Fruit fly (Drosophila melanogaster) whole organism, embryonic: ENCODE results near the gene Ntf-2r.

ENCODE experiments used
- ATbp ChIP-seq: fragments of 200-800 bp; sonication (Bioruptor generic); optimal IDR thresholded peaks from 2 replicates; lab custom pipeline; 2017; ENCODE audit warnings: missing biosample characterization, mild to moderate bottlenecking, missing genetic modification characterization, missing genetic modification reagents
- Asciz ChIP-seq: fragments of 200-800 bp; sonication (Bioruptor generic); optimal IDR thresholded peaks from 2 replicates; lab custom pipeline; 2017; ENCODE audit warnings: missing biosample characterization, mild to moderate bottlenecking, missing genetic modification characterization, missing genetic modification reagents
- Atf6 ChIP-seq: fragments of 200-800 bp; sonication (Bioruptor generic); IDR thresholded peaks from 2 replicates; pipeline ENCODE4 v1.3.6; 2022; ENCODE audit warnings: missing biosample characterization, missing genetic modification characterization
- Awh ChIP-seq: fragments of 200-800 bp; sonication (Bioruptor generic); IDR thresholded peaks from 2 replicates; pipeline ENCODE4, ENCODE4 v1.3.6; 2022; ENCODE audit warnings: missing biosample characterization, missing genetic modification characterization
- Blimp-1 ChIP-seq: fragments of 200-800 bp; sonication (Bioruptor generic); optimal IDR thresholded peaks from 3 replicates; lab custom pipeline; 2018; ENCODE audit warnings: missing biosample characterization, missing genetic modification characterization, mild to moderate bottlenecking, moderate library complexity, missing genetic modification reagents
- CG10209 ChIP-seq: fragments of 200-800 bp; sonication (Bioruptor generic); optimal IDR thresholded peaks from 3 replicates; lab custom pipeline; 2017; ENCODE audit warnings: missing biosample characterization, mild to moderate bottlenecking, missing genetic modification characterization, missing genetic modification reagents
- CG11093 ChIP-seq: fragments of 200-800 bp; sonication (Bioruptor generic); IDR thresholded peaks from 3 replicates; pipeline ENCODE4 v1.3.6; 2022; ENCODE audit warnings: missing biosample characterization, missing genetic modification characterization
- CG12071 ChIP-seq: fragments of 200-800 bp; sonication (Bioruptor generic); optimal IDR thresholded peaks from 3 replicates; lab custom pipeline; 2018; ENCODE audit warnings: missing biosample characterization, mild to moderate bottlenecking, missing genetic modification characterization
- CG1233 ChIP-seq: fragments of 200-800 bp; sonication (Bioruptor generic); optimal IDR thresholded peaks from 4 replicates; lab custom pipeline; 2018; ENCODE audit warnings: missing biosample characterization, mild to moderate bottlenecking, missing genetic modification characterization
- CG14710 ChIP-seq: fragments of 200-800 bp; sonication (Bioruptor generic); optimal IDR thresholded peaks from 3 replicates; lab custom pipeline; 2019; ENCODE audit warnings: missing biosample characterization, mild to moderate bottlenecking, missing genetic modification characterization, moderate library complexity
- CG15269 ChIP-seq: fragments of 200-800 bp; sonication (Bioruptor generic); optimal IDR thresholded peaks from 2 replicates; lab custom pipeline; 2018; ENCODE audit warnings: missing biosample characterization, mild to moderate bottlenecking, missing genetic modification characterization, moderate library complexity
- CG15601 ChIP-seq: fragments of 200-800 bp; sonication (Bioruptor generic); optimal IDR thresholded peaks from 3 replicates; lab custom pipeline; 2019; ENCODE audit warnings: missing biosample characterization, mild to moderate bottlenecking, missing genetic modification characterization, moderate library complexity
- CG2202 ChIP-seq: fragments of 200-800 bp; sonication (Bioruptor generic); optimal IDR thresholded peaks from 2 replicates; lab custom pipeline; 2018; ENCODE audit warnings: missing biosample characterization, mild to moderate bottlenecking, missing genetic modification characterization
- CG33213 ChIP-seq: fragments of 200-800 bp; sonication (Bioruptor generic); optimal IDR thresholded peaks from 3 replicates; lab custom pipeline; 2016; ENCODE audit warnings: missing biosample characterization, missing genetic modification characterization
- CG3407 ChIP-seq: fragments of 200-800 bp; sonication (Bioruptor generic); optimal IDR thresholded peaks from 2 replicates; lab custom pipeline; 2018; ENCODE audit warnings: missing biosample characterization, mild to moderate bottlenecking, missing genetic modification characterization
- CG4820 ChIP-seq: fragments of 200-800 bp; sonication (Bioruptor generic); optimal IDR thresholded peaks from 3 replicates; lab custom pipeline; 2016; ENCODE audit warnings: missing biosample characterization, missing genetic modification characterization
- CG5180 ChIP-seq: fragments of 200-800 bp; sonication (Bioruptor generic); optimal IDR thresholded peaks from 3 replicates; lab custom pipeline; 2017; ENCODE audit warnings: missing biosample characterization, missing genetic modification characterization, mild to moderate bottlenecking, moderate library complexity, missing genetic modification reagents
- CG5245 ChIP-seq: fragments of 200-800 bp; sonication (Bioruptor generic); optimal IDR thresholded peaks from 3 replicates; lab custom pipeline; 2016; ENCODE audit warnings: missing biosample characterization, missing genetic modification characterization
- CG6813 ChIP-seq: fragments of 200-800 bp; sonication (Bioruptor generic); optimal IDR thresholded peaks from 2 replicates; lab custom pipeline; 2017; ENCODE audit warnings: missing biosample characterization, missing genetic modification characterization, mild to moderate bottlenecking, moderate library complexity, missing genetic modification reagents
- CG7928 ChIP-seq: fragments of 200-800 bp; sonication (Bioruptor generic); optimal IDR thresholded peaks from 2 replicates; lab custom pipeline; 2017; ENCODE audit warnings: missing biosample characterization, mild to moderate bottlenecking, missing genetic modification characterization
- Dll ChIP-seq: fragments of 200-800 bp; sonication (Bioruptor generic); IDR thresholded peaks from 4 replicates; pipeline ENCODE4 v1.3.6; 2022; ENCODE audit warnings: missing biosample characterization, missing genetic modification characterization; ENCODE audit not compliant: partially characterized antibody
- Drgx ChIP-seq: fragments of 200-800 bp; sonication (Bioruptor generic); IDR thresholded peaks from 2 replicates; pipeline ENCODE4 v1.3.6; 2022; ENCODE audit warnings: missing biosample characterization, missing genetic modification characterization
- HLH3B ChIP-seq: fragments of 200-800 bp; sonication (Bioruptor generic); IDR thresholded peaks from 2 replicates; pipeline ENCODE4 v1.3.6; 2022; ENCODE audit warnings: missing biosample characterization, missing genetic modification characterization
- HLH4C ChIP-seq: fragments of 200-800 bp; sonication (Bioruptor generic); IDR thresholded peaks from 3 replicates; pipeline ENCODE4 v1.3.6; 2022; ENCODE audit warnings: missing biosample characterization, missing genetic modification characterization; ENCODE audit not compliant: partially characterized antibody
- Meics ChIP-seq: fragments of 200-800 bp; sonication (Bioruptor generic); optimal IDR thresholded peaks from 2 replicates; lab custom pipeline; 2017; ENCODE audit warnings: missing biosample characterization, mild to moderate bottlenecking, missing genetic modification characterization
- Sox102F ChIP-seq: fragments of 200-800 bp; sonication (Bioruptor generic); optimal IDR thresholded peaks from 2 replicates; lab custom pipeline; 2018; ENCODE audit warnings: missing biosample characterization, mild to moderate bottlenecking, missing genetic modification characterization, moderate library complexity
- Vsx1 ChIP-seq: fragments of 200-800 bp; sonication (Bioruptor generic); optimal IDR thresholded peaks from 2 replicates; lab custom pipeline; 2017; ENCODE audit warnings: missing biosample characterization, mild to moderate bottlenecking, missing genetic modification characterization, missing genetic modification reagents
- Xrp1 ChIP-seq: fragments of 200-800 bp; sonication (Bioruptor generic); IDR thresholded peaks from 2 replicates; pipeline ENCODE4 v1.3.6; 2022; ENCODE audit warnings: missing biosample characterization, missing genetic modification characterization
- aop ChIP-seq: fragments of 200-800 bp; sonication (Bioruptor generic); IDR thresholded peaks from 2 replicates; pipeline ENCODE4 v1.3.6; 2022; ENCODE audit warnings: missing biosample characterization, missing genetic modification characterization
- bab2 ChIP-seq: fragments of 200-800 bp; sonication (Bioruptor generic); optimal IDR thresholded peaks from 2 replicates; lab custom pipeline; 2016; ENCODE audit warnings: missing biosample characterization, missing genetic modification characterization
- bsh ChIP-seq, 2 experiments: fragments of 200-800 bp; sonication (Bioruptor generic); optimal IDR thresholded peaks; 2 replicates each; lab custom pipeline; 2017 to 2018; ENCODE audit warnings: mild to moderate bottlenecking in 2 of 2, missing biosample characterization in 2 of 2, missing genetic modification characterization in 2 of 2, moderate library complexity in 1 of 2
- dpn ChIP-seq, 2 experiments: fragments of 200-800 bp; sonication (Bioruptor generic); optimal IDR thresholded peaks; 3 replicates each; lab custom pipeline; 2016; ENCODE audit warnings: missing biosample characterization in 2 of 2, missing genetic modification characterization in 2 of 2
- ems ChIP-seq: fragments of 200-800 bp; sonication (Bioruptor generic); optimal IDR thresholded peaks from 3 replicates; lab custom pipeline; 2016; ENCODE audit warnings: missing biosample characterization, missing genetic modification characterization
- fd64A ChIP-seq: fragments of 200-800 bp; sonication (Bioruptor generic); optimal IDR thresholded peaks from 3 replicates; lab custom pipeline; 2018; ENCODE audit warnings: missing biosample characterization, mild to moderate bottlenecking, missing genetic modification characterization
- gsb-n ChIP-seq: fragments of 200-800 bp; sonication (Bioruptor generic); optimal IDR thresholded peaks from 3 replicates; lab custom pipeline; 2018; ENCODE audit warnings: missing biosample characterization, mild to moderate bottlenecking, missing genetic modification characterization
- ken ChIP-seq: fragments of 200-800 bp; sonication (Bioruptor generic); IDR thresholded peaks from 3 replicates; pipeline ENCODE4 v1.3.6; 2022; ENCODE audit warnings: missing biosample characterization, missing genetic modification characterization
- kni ChIP-seq: fragments of 200-800 bp; sonication (Bioruptor generic); optimal IDR thresholded peaks from 3 replicates; lab custom pipeline; 2017; ENCODE audit warnings: mild to moderate bottlenecking, missing biosample characterization, missing genetic modification reagents, missing genetic modification characterization
- mirr ChIP-seq: fragments of 200-800 bp; sonication (Bioruptor generic); optimal IDR thresholded peaks from 3 replicates; lab custom pipeline; 2018; ENCODE audit warnings: missing biosample characterization, mild to moderate bottlenecking, missing genetic modification characterization
- odd ChIP-seq: fragments of 200-800 bp; sonication (Bioruptor generic); optimal IDR thresholded peaks from 2 replicates; lab custom pipeline; 2017; ENCODE audit warnings: missing biosample characterization, mild to moderate bottlenecking, missing genetic modification characterization
- onecut ChIP-seq: fragments of 200-800 bp; sonication (Bioruptor generic); IDR thresholded peaks from 2 replicates; pipeline ENCODE4 v1.3.6; 2022; ENCODE audit warnings: missing biosample characterization, missing genetic modification characterization
- prd ChIP-seq, 3 experiments: fragments of >200 bp in 2 of 3; fragments of 200-800 bp in 1 of 3; sonication (Bioruptor generic) in 1 of 3; optimal IDR thresholded peaks in 2 of 3; IDR thresholded peaks in 1 of 3; 2 replicates in 2 of 3; 3 replicates in 1 of 3; pipeline versions ENCODE4 v1.3.6 to Lab custom; 2017 to 2022; ENCODE audit warnings: missing biosample characterization in 1 of 3, missing genetic modification characterization in 1 of 3
- sc ChIP-seq, 3 experiments: fragments of >200 bp in 2 of 3; fragments of 200-800 bp in 1 of 3; sonication (Bioruptor generic) in 1 of 3; optimal IDR thresholded peaks; 2 replicates in 2 of 3; 3 replicates in 1 of 3; lab custom pipeline; 2017; ENCODE audit warnings: mild to moderate bottlenecking in 1 of 3, missing biosample characterization in 1 of 3, missing genetic modification characterization in 1 of 3, missing genetic modification reagents in 1 of 3
- sens ChIP-seq: fragments of 200-800 bp; sonication (Bioruptor generic); peaks from one replicate; lab custom pipeline; 2016; ENCODE audit warnings: missing biosample characterization, missing genetic modification characterization
- stc ChIP-seq: fragments of 200-800 bp; sonication (Bioruptor generic); IDR thresholded peaks from 2 replicates; pipeline ENCODE4 v1.3.6; 2022; ENCODE audit warnings: missing biosample characterization, missing genetic modification characterization
- tll ChIP-seq, 2 experiments: fragments of 200-800 bp in 1 of 2; fragments of >200 bp in 1 of 2; sonication (Bioruptor generic) in 1 of 2; optimal IDR thresholded peaks; 2 replicates each; lab custom pipeline; 2017 to 2019; ENCODE audit warnings: missing biosample characterization in 2 of 2, missing genetic modification characterization in 2 of 2, mild to moderate bottlenecking in 1 of 2, moderate library complexity in 1 of 2
- zen ChIP-seq: fragments of 200-800 bp; sonication (Bioruptor generic); optimal IDR thresholded peaks from 3 replicates; lab custom pipeline; 2018; ENCODE audit warnings: missing biosample characterization, mild to moderate bottlenecking, missing genetic modification characterization, moderate library complexity

Gene Ntf-2r

DNA sequence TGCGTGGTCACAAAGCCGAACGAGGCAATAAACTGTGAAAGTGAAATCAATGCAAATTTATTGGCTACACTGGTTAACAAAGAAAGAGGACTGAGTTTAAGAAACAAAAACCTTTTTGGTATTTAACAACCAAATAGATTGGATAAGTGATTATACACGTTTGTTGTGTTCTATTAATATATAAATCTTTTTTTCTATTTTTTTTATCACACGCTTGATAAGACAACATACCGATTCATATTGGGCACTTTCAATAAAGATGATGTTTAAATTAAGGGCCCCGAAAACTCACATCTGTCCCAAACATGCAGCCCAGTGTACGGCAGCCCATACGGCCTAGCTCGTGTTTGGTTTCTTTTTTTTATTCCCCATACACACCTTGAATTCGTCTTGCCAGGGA, 38.7 kb downstream of the Ntf-2r start:
- TF ChIP-seq Drgx (GFP tag; lab: Robert Waterston, UW) (peak; percentile 41; the same call in 1 of the 2 replicates), onecut (GFP tag; lab: Robert Waterston, UW) (no peak)

- TF ChIP-seq Meics (GFP tag; lab: Kevin White, UChicago) (no peak), aop (no peak), CG4820 (GFP tag; lab: Kevin White, UChicago) (no peak), CG12071 (GFP tag; lab: Kevin White, UChicago) (peak; percentile 29), CG5180 (GFP tag; lab: Kevin White, UChicago) (peak; percentile 26), ATbp (GFP tag; lab: Kevin White, UChicago) (peak; percentile 84), CG14710 (peak; percentile 17), Sox102F (peak; percentile 44), CG7928 (no peak), CG11093 (GFP tag; lab: Robert Waterston, UW) (peak; percentile 18; the same call in 1 of the 3 replicates), ems (GFP tag; lab: Kevin White, UChicago) (no peak), CG6813 (GFP tag; lab: Kevin White, UChicago) (peak; percentile 15), sc (optimal IDR thresholded peaks at IDR 0.05; lab: Kevin White, UChicago) (no peak), sc (GFP tag; optimal IDR thresholded peaks at IDR 0.05; lab: Kevin White, UChicago) (peak; percentile 26), CG5245 (GFP tag; lab: Kevin White, UChicago) (no peak), sens (peak; percentile 17), Awh (GFP tag; lab: Robert Waterston, UW) (peak; percentile 28; the same call in 1 of the 2 replicates), tll (GFP tag; optimal IDR thresholded peaks at IDR 0.05; lab: Kevin White, UChicago) (peak in 1 of 2 experiments; percentile 34), CG15269 (no peak), bab2 (GFP tag; lab: Kevin White, UChicago) (peak; percentile 11), CG10209 (GFP tag; lab: Kevin White, UChicago) (peak; percentile 17), bsh (GFP tag; optimal IDR thresholded peaks at IDR 0.05; lab: Kevin White, UChicago) (peak in 1 of 2 experiments; percentile 53), Vsx1 (no peak), CG33213 (peak; percentile 0), Atf6 (no peak), gsb-n (tag; lab: Kevin White, UChicago) (peak; percentile 34), kni (GFP tag; lab: Kevin White, UChicago) (peak; percentile 75), CG1233 (GFP tag; lab: Kevin White, UChicago) (peak; percentile 18), HLH3B (GFP tag; lab: Robert Waterston, UW) (peak; percentile 25; the same call in 1 of the 2 replicates), Blimp-1 (GFP tag; lab: Kevin White, UChicago) (peak; percentile 76), odd (GFP tag; lab: Kevin White, UChicago) (no peak), CG2202 (tag; lab: Kevin White, UChicago) (peak; percentile 49), Asciz (GFP tag; lab: Kevin White, UChicago) (peak; percentile 67), mirr (GFP tag; lab: Kevin White, UChicago) (no peak), Dll (GFP tag; lab: Robert Waterston, UW) (no peak), fd64A (GFP tag; lab: Kevin White, UChicago) (peak; percentile 66), CG15601 (tag; lab: Kevin White, UChicago) (no peak), ken (GFP tag; lab: Robert Waterston, UW) (0 out of 3 replicates have a peak, but pooled peaks have one; percentile 14), prd (optimal IDR thresholded peaks at IDR 0.05; lab: Kevin White, UChicago) (no peak), prd (GFP tag; IDR thresholded peaks at IDR 0.05; lab: Robert Waterston, UW) (no peak; the same call in 2 of the 3 replicates), Xrp1 (peak; percentile 67), zen (peak; percentile 38), dpn (GFP tag; optimal IDR thresholded peaks at IDR 0.05; lab: Kevin White, UChicago) (no peak), HLH4C (no peak), stc (0 out of 2 replicates have a peak, but pooled peaks have one; percentile 36), CG3407 (GFP tag; lab: Kevin White, UChicago) (peak; percentile 54)
These were observed 42.4 kb downstream of the Ntf-2r start for dm6 chr2L:18496834-18497233.
